Worm (Caenorhabditis elegans) whole organism, L4 larva: ENCODE data around the gene T19D12.10.
A peak's percentile ranks its signal among the peaks of the same experiment; 100 is the strongest.

Source experiments
- F26F4.8 ChIP-seq: fragments of 200-800 bp; sonication (Bioruptor generic); conservative IDR thresholded peaks from 2 replicates; pipeline ENCODE4 v1.3.6; 2022; ENCODE audit warnings: missing genetic modification characterization, missing compliant biosample characterization
- F49E8.2 ChIP-seq: sonication (generic microtip); optimal IDR thresholded peaks from 2 replicates; lab custom pipeline; 2016; ENCODE audit warnings: missing compliant biosample characterization, mild to moderate bottlenecking, missing genetic modification characterization, borderline replicate concordance
- R02D3.7 ChIP-seq: fragments of 150-350 bp; sonication (generic microtip); optimal IDR thresholded peaks from 3 replicates; lab custom pipeline; 2014; ENCODE audit warnings: missing biosample characterization, missing genetic modification characterization
- T26A8.4 ChIP-seq: fragments of 200-800 bp; sonication (Bioruptor generic); IDR thresholded peaks from 2 replicates; pipeline ENCODE4 v1.3.6; 2022; ENCODE audit warnings: missing genetic modification characterization, missing compliant biosample characterization
- Y5F2A.4 ChIP-seq: fragments of 200-800 bp; sonication (Bioruptor generic); optimal IDR thresholded peaks from 2 replicates; lab custom pipeline; 2018; ENCODE audit warnings: mild to moderate bottlenecking, missing genetic modification characterization, missing compliant biosample characterization
- aha-1 ChIP-seq: fragments of 150-350 bp; peaks from one replicate; lab custom pipeline; 2014; ENCODE audit warnings: missing biosample characterization, missing genetic modification characterization
- ceh-20 ChIP-seq: fragments of 200-800 bp; sonication (Bioruptor generic); IDR thresholded peaks from 2 replicates; pipeline ENCODE4 v1.3.6; 2022; ENCODE audit warnings: missing genetic modification reagents, missing genetic modification characterization, missing compliant biosample characterization
- ceh-44 ChIP-seq: fragments of 200-800 bp; sonication (Bioruptor generic); IDR thresholded peaks from 2 replicates; pipeline ENCODE4 v1.3.6; 2022; ENCODE audit warnings: missing genetic modification reagents, missing genetic modification characterization, missing compliant biosample characterization
- ces-1 ChIP-seq: fragments of 150-350 bp; sonication (generic microtip); optimal IDR thresholded peaks from 4 replicates; lab custom pipeline; 2014; ENCODE audit warnings: missing biosample characterization, missing genetic modification reagents, missing genetic modification characterization
- cey-2 ChIP-seq: sonication (generic microtip); optimal IDR thresholded peaks from 3 replicates; lab custom pipeline; 2017; ENCODE audit warnings: missing genetic modification characterization, mild to moderate bottlenecking, missing compliant biosample characterization, antibody characterized with exemption, borderline replicate concordance; ENCODE audit not compliant: insufficient read depth
- ctbp-1 ChIP-seq: fragments of 200-800 bp; sonication (Bioruptor generic); IDR thresholded peaks from 2 replicates; pipeline ENCODE4 v1.3.6; 2022; ENCODE audit warnings: missing genetic modification reagents, missing genetic modification characterization, missing compliant biosample characterization
- daf-16 ChIP-seq, 3 experiments: sonication (generic microtip); optimal IDR thresholded peaks; 2 replicates each; lab custom pipeline; 2016 to 2017; ENCODE audit warnings: missing genetic modification characterization in 3 of 3, missing genetic modification reagents in 3 of 3, mild to moderate bottlenecking in 2 of 3, missing compliant biosample characterization in 2 of 3, missing biosample characterization in 1 of 3, moderate library complexity in 1 of 3
- dmd-6 ChIP-seq: fragments of 200-800 bp; sonication (Bioruptor generic); IDR thresholded peaks from 2 replicates; pipeline ENCODE4 v1.3.6; 2022; ENCODE audit warnings: missing genetic modification reagents, missing genetic modification characterization, missing compliant biosample characterization
- dve-1 ChIP-seq: sonication (generic microtip); optimal IDR thresholded peaks from 2 replicates; lab custom pipeline; 2017; ENCODE audit warnings: antibody characterized with exemption, mild to moderate bottlenecking, missing genetic modification characterization, missing compliant biosample characterization; ENCODE audit not compliant: insufficient read depth
- fos-1 ChIP-seq: fragments of 150-350 bp; optimal IDR thresholded peaks from 2 replicates; lab custom pipeline; 2014; ENCODE audit warnings: missing biosample characterization, missing genetic modification characterization
- hlh-11 ChIP-seq: fragments of 200-800 bp; sonication (Bioruptor generic); optimal IDR thresholded peaks from 2 replicates; lab custom pipeline; 2018; ENCODE audit warnings: mild to moderate bottlenecking, missing genetic modification characterization, missing compliant biosample characterization
- hlh-30 ChIP-seq: sonication (generic microtip); optimal IDR thresholded peaks from 2 replicates; lab custom pipeline; 2017; ENCODE audit warnings: antibody characterized with exemption, mild to moderate bottlenecking, missing genetic modification characterization, missing compliant biosample characterization; ENCODE audit not compliant: insufficient read depth
- lin-1 ChIP-seq: fragments of 200-800 bp; sonication (Bioruptor generic); IDR thresholded peaks from 2 replicates; pipeline ENCODE4 v1.3.6; 2022; ENCODE audit warnings: missing genetic modification reagents, missing genetic modification characterization, missing compliant biosample characterization
- lin-13 ChIP-seq: fragments of 150-350 bp; optimal IDR thresholded peaks from 2 replicates; lab custom pipeline; 2014; ENCODE audit warnings: missing biosample characterization, missing genetic modification reagents, missing genetic modification characterization
- mdt-29 ChIP-seq: fragments of 200-800 bp; sonication (Bioruptor generic); IDR thresholded peaks from 2 replicates; pipeline ENCODE4 v1.3.6; 2022; ENCODE audit warnings: missing genetic modification reagents, missing genetic modification characterization, missing compliant biosample characterization
- mes-2 ChIP-seq: sonication (generic microtip); optimal IDR thresholded peaks from 2 replicates; lab custom pipeline; 2016; ENCODE audit warnings: missing genotype, mild to moderate bottlenecking, missing genetic modification characterization, missing compliant biosample characterization; ENCODE audit not compliant: poor library complexity, severe bottlenecking
- mxl-2 ChIP-seq: fragments of 200-800 bp; sonication (Bioruptor generic); conservative IDR thresholded peaks from 2 replicates; pipeline ENCODE4 v1.3.6; 2022; ENCODE audit warnings: missing genetic modification reagents, missing genetic modification characterization, missing compliant biosample characterization
- mxl-3 ChIP-seq: fragments of 200-800 bp; sonication (Bioruptor generic); optimal IDR thresholded peaks from 2 replicates; lab custom pipeline; 2018; ENCODE audit warnings: mild to moderate bottlenecking, missing genetic modification characterization, missing compliant biosample characterization
- nhr-102 ChIP-seq: sonication (generic microtip); optimal IDR thresholded peaks from 2 replicates; lab custom pipeline; 2016; ENCODE audit warnings: mild to moderate bottlenecking, missing genetic modification characterization, moderate library complexity, missing compliant biosample characterization
- nhr-11 ChIP-seq: fragments of 150-350 bp; optimal IDR thresholded peaks from 2 replicates; lab custom pipeline; 2014; ENCODE audit warnings: missing biosample characterization, missing genetic modification characterization
- nhr-111 ChIP-seq: fragments of 200-800 bp; sonication (Bioruptor generic); optimal IDR thresholded peaks from 2 replicates; lab custom pipeline; 2018; ENCODE audit warnings: mild to moderate bottlenecking, missing genetic modification characterization, missing compliant biosample characterization
- nhr-25 ChIP-seq: sonication (generic microtip); optimal IDR thresholded peaks from 2 replicates; lab custom pipeline; 2017; ENCODE audit warnings: missing genetic modification characterization, mild to moderate bottlenecking, missing compliant biosample characterization, antibody characterized with exemption, moderate library complexity, borderline replicate concordance; ENCODE audit not compliant: insufficient read depth
- nhr-28 ChIP-seq: fragments of 150-350 bp; optimal IDR thresholded peaks from 2 replicates; lab custom pipeline; 2014; ENCODE audit warnings: missing biosample characterization, missing genetic modification characterization
- nhr-41 ChIP-seq: fragments of 200-800 bp; sonication (Bioruptor generic); IDR thresholded peaks from 2 replicates; pipeline ENCODE4 v1.3.6; 2022; ENCODE audit warnings: missing genetic modification reagents, missing genetic modification characterization, missing compliant biosample characterization
- nhr-42 ChIP-seq: fragments of 200-800 bp; sonication (Bioruptor generic); IDR thresholded peaks from 2 replicates; pipeline ENCODE4 v1.3.6; 2022; ENCODE audit warnings: missing genetic modification characterization, missing compliant biosample characterization
- nhr-77 ChIP-seq: fragments of 150-350 bp; optimal IDR thresholded peaks from 2 replicates; lab custom pipeline; 2014; ENCODE audit warnings: missing biosample characterization, missing genetic modification characterization
- php-3 ChIP-seq: fragments of 200-800 bp; sonication (Bioruptor generic); IDR thresholded peaks from 2 replicates; pipeline ENCODE4 v1.3.6; 2022; ENCODE audit warnings: missing genetic modification reagents, missing genetic modification characterization, missing compliant biosample characterization
- pqm-1 ChIP-seq: sonication (generic microtip); optimal IDR thresholded peaks from 2 replicates; lab custom pipeline; 2017; ENCODE audit warnings: missing biosample characterization, missing genetic modification characterization
- saeg-2 ChIP-seq: fragments of 200-800 bp; sonication (Bioruptor generic); IDR thresholded peaks from 2 replicates; pipeline ENCODE4 v1.3.6; 2022; ENCODE audit warnings: missing genetic modification reagents, missing genetic modification characterization, missing compliant biosample characterization
- sdz-12 ChIP-seq: fragments of 200-800 bp; sonication (Bioruptor generic); optimal IDR thresholded peaks from 2 replicates; lab custom pipeline; 2018; ENCODE audit warnings: mild to moderate bottlenecking, missing genetic modification characterization, missing compliant biosample characterization
- set-16 ChIP-seq: fragments of 200-800 bp; sonication (Bioruptor generic); IDR thresholded peaks from 2 replicates; pipeline ENCODE4 v1.3.6; 2022; ENCODE audit warnings: missing genetic modification reagents, missing genetic modification characterization, missing compliant biosample characterization
- skn-1 ChIP-seq: fragments of 150-350 bp; optimal IDR thresholded peaks from 2 replicates; lab custom pipeline; 2014; ENCODE audit warnings: missing biosample characterization, missing genetic modification characterization
- snpc-1.2 ChIP-seq: fragments of 200-800 bp; sonication (Bioruptor generic); IDR thresholded peaks from 2 replicates; pipeline ENCODE4 v1.3.6; 2022; ENCODE audit warnings: missing genetic modification reagents, missing genetic modification characterization, missing compliant biosample characterization
- tag-97 ChIP-seq: fragments of 200-800 bp; sonication (Bioruptor generic); IDR thresholded peaks from 2 replicates; pipeline ENCODE4 v1.3.6; 2022; ENCODE audit warnings: missing genetic modification characterization, missing compliant biosample characterization
- unc-39 ChIP-seq: sonication (generic microtip); optimal IDR thresholded peaks from 2 replicates; lab custom pipeline; 2017; ENCODE audit warnings: missing biosample characterization, missing genetic modification characterization
- unc-62 ChIP-seq, 3 experiments: fragments of 150-350 bp in 1 of 3; sonication (generic microtip); optimal IDR thresholded peaks in 2 of 3; peaks in 1 of 3; 1 replicate in 1 of 3; 2 replicates in 2 of 3; lab custom pipeline; 2014 to 2017; ENCODE audit warnings: missing biosample characterization in 3 of 3, missing genetic modification characterization in 3 of 3, missing genetic modification reagents in 3 of 3, missing genotype in 1 of 3
- zag-1 ChIP-seq: fragments of 150-350 bp; optimal IDR thresholded peaks from 2 replicates; lab custom pipeline; 2014; ENCODE audit warnings: missing biosample characterization, missing genetic modification characterization
- zfp-3 ChIP-seq: fragments of 200-800 bp; sonication (Bioruptor generic); conservative IDR thresholded peaks from 2 replicates; pipeline ENCODE4 v1.3.6; 2022; ENCODE audit warnings: missing genetic modification reagents, missing genetic modification characterization, missing compliant biosample characterization

The T19D12.10 gene

DNA sequence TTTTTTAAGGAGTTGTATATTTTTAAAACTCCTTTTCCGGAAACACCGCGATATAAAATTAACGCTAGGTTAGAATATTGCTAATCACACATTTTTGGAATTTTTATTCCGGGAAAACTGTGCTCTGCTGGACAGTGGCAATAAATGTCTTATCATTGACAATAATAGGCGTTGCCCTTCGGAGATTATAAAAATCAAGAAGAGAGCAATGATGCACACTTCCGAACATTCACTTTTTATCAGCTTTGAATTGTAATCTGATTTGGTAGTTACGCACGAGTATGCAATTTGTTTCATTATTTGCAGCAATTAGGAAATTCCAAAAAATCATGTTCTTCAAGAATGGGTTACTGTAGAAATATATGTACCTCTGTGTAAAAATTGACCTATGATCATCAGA, 42.5 kb downstream of the T19D12.10 start:
- no peak for TF ChIP-seq ces-1 (GFP tag; lab: Kevin White, UChicago)
- no peak for TF ChIP-seq mxl-2 (GFP tag; lab: Robert Waterston, UW)
- no peak for TF ChIP-seq nhr-25 (tag; lab: Kevin White, UChicago)
- no peak for TF ChIP-seq hlh-30 (tag; lab: Kevin White, UChicago)
- TF ChIP-seq hlh-11 (tag; lab: Kevin White, UChicago), result peak; percentile 36
- no peak for TF ChIP-seq mxl-3
- TF ChIP-seq saeg-2 (GFP tag; lab: Robert Waterston, UW), result no peak
- peak; percentile 1 for TF ChIP-seq nhr-77 (tag; lab: Kevin White, UChicago)
- peak; percentile 1 for TF ChIP-seq nhr-102 (tag; lab: Kevin White, UChicago)
- no peak for TF ChIP-seq nhr-111 (GFP tag; lab: Kevin White, UChicago)
- TF ChIP-seq pqm-1, result peak; percentile 67
- no peak for TF ChIP-seq lin-13 (GFP tag; lab: Kevin White, UChicago)
- TF ChIP-seq fos-1 (tag; lab: Kevin White, UChicago), result no peak
- TF ChIP-seq php-3 (GFP tag; lab: Robert Waterston, UW), result no peak
- no peak for TF ChIP-seq tag-97 (GFP tag; lab: Robert Waterston, UW)
- no peak for TF ChIP-seq ceh-20 (GFP tag; lab: Robert Waterston, UW)
- no peak for TF ChIP-seq daf-16 (GFP tag; optimal IDR thresholded peaks at IDR 0.05; lab: Kevin White, UChicago)
- peak; percentile 46 for TF ChIP-seq daf-16 (tag; optimal IDR thresholded peaks at IDR 0.05; lab: Kevin White, UChicago)
- TF ChIP-seq dve-1, result no peak
- TF ChIP-seq dmd-6 (GFP tag; lab: Robert Waterston, UW), result peak; percentile 62; the same call in 1 of the 2 replicates
- TF ChIP-seq skn-1, result no peak
- TF ChIP-seq nhr-28 (tag; lab: Kevin White, UChicago), result peak; percentile 61

ce11 chrII:6615232-6616029, 43.2 kb downstream of the T19D12.10 start:
- TF ChIP-seq ctbp-1 (GFP tag; lab: Robert Waterston, UW), result no peak
- TF ChIP-seq cey-2 (tag; lab: Kevin White, UChicago), result no peak
- no peak for TF ChIP-seq unc-39 (tag; lab: Kevin White, UChicago)
- TF ChIP-seq pqm-1, result peak; percentile 97
- TF ChIP-seq mdt-29, result no peak
- no peak for TF ChIP-seq ceh-44 (GFP tag; lab: Robert Waterston, UW)
- TF ChIP-seq sdz-12 (GFP tag; lab: Kevin White, UChicago), result no peak
- TF ChIP-seq nhr-77 (tag; lab: Kevin White, UChicago), result peak; percentile 63
- TF ChIP-seq unc-62 (GFP tag; optimal IDR thresholded peaks at IDR 0.05 in 1 of 2; lab: Kevin White, UChicago), result peak in 1 of 2 experiments; percentile 86
- no peak for TF ChIP-seq unc-62 (tag; optimal IDR thresholded peaks at IDR 0.05; lab: Kevin White, UChicago)
- no peak for TF ChIP-seq Y5F2A.4 (GFP tag; lab: Kevin White, UChicago)
- no peak for TF ChIP-seq nhr-11
- TF ChIP-seq saeg-2 (GFP tag; lab: Robert Waterston, UW), result no peak
- no peak for TF ChIP-seq F49E8.2 (tag; lab: Kevin White, UChicago)
- no peak for TF ChIP-seq daf-16 (GFP tag; optimal IDR thresholded peaks at IDR 0.05; lab: Kevin White, UChicago)
- TF ChIP-seq daf-16 (tag; optimal IDR thresholded peaks at IDR 0.05; lab: Kevin White, UChicago), result peak; percentile 71
- no peak for TF ChIP-seq F26F4.8 (GFP tag; lab: Robert Waterston, UW)
- 0 out of 2 replicates have a peak, but pooled peaks have one; percentile 39 for TF ChIP-seq lin-1 (GFP tag; lab: Robert Waterston, UW)
- TF ChIP-seq aha-1 (tag; lab: Kevin White, UChicago), result peak; percentile 29
- no peak for TF ChIP-seq nhr-41
- no peak for TF ChIP-seq snpc-1.2 (GFP tag; lab: Robert Waterston, UW)
- TF ChIP-seq set-16 (GFP tag; lab: Robert Waterston, UW), result no peak
- no peak for TF ChIP-seq mxl-2 (GFP tag; lab: Robert Waterston, UW)
- no peak for TF ChIP-seq zag-1
- TF ChIP-seq hlh-11 (tag; lab: Kevin White, UChicago), result peak; percentile 75
- no peak for TF ChIP-seq tag-97 (GFP tag; lab: Robert Waterston, UW)
- TF ChIP-seq T26A8.4 (GFP tag; lab: Robert Waterston, UW), result 0 out of 2 replicates have a peak, but pooled peaks have one; percentile 14
- peak; percentile 66 for TF ChIP-seq dve-1
- TF ChIP-seq nhr-28 (tag; lab: Kevin White, UChicago), result peak; percentile 76
- peak; percentile 64 for TF ChIP-seq mxl-3
- no peak for TF ChIP-seq zfp-3 (GFP tag; lab: Robert Waterston, UW)
- TF ChIP-seq hlh-30 (tag; lab: Kevin White, UChicago), result no peak
- no peak for TF ChIP-seq nhr-42 (GFP tag; lab: Robert Waterston, UW)
- TF ChIP-seq mes-2 (tag; lab: Kevin White, UChicago), result peak; percentile 22
- TF ChIP-seq R02D3.7, result no peak
